Worm (Caenorhabditis elegans) whole organism, L4 larva: ENCODE data around the gene K08A2.2.

ENCODE experiments used
- R02D3.7 ChIP-seq: fragments of 150-350 bp; sonication (generic microtip); optimal IDR thresholded peaks from 3 replicates; lab custom pipeline; 2014; ENCODE audit warnings: missing biosample characterization, missing genetic modification characterization
- ZK337.2 ChIP-seq: fragments of 200-800 bp; sonication (Bioruptor generic); IDR thresholded peaks from 2 replicates; pipeline ENCODE4 v1.3.6; 2022; ENCODE audit warnings: missing genetic modification reagents, missing genetic modification characterization, missing compliant biosample characterization
- ama-1 ChIP-seq: fragments of 150-350 bp; optimal IDR thresholded peaks from 2 replicates; lab custom pipeline; 2014; ENCODE audit warnings: inconsistent platforms, mixed read lengths
- ceh-44 ChIP-seq: fragments of 200-800 bp; sonication (Bioruptor generic); IDR thresholded peaks from 2 replicates; pipeline ENCODE4 v1.3.6; 2022; ENCODE audit warnings: missing genetic modification reagents, missing genetic modification characterization, missing compliant biosample characterization
- ceh-82 ChIP-seq: sonication (generic microtip); optimal IDR thresholded peaks from 2 replicates; lab custom pipeline; 2017; ENCODE audit warnings: missing biosample characterization, missing genetic modification characterization
- dmd-9 ChIP-seq: fragments of 200-800 bp; sonication (Bioruptor generic); IDR thresholded peaks from 2 replicates; pipeline ENCODE4 v1.3.6; 2022; ENCODE audit warnings: missing genetic modification reagents, missing genetic modification characterization, missing compliant biosample characterization
- fkh-10 ChIP-seq: fragments of 150-350 bp; optimal IDR thresholded peaks from 2 replicates; lab custom pipeline; 2014; ENCODE audit warnings: missing biosample characterization, missing genetic modification reagents, missing genetic modification characterization
- hlh-30 ChIP-seq: sonication (generic microtip); optimal IDR thresholded peaks from 2 replicates; lab custom pipeline; 2017; ENCODE audit warnings: antibody characterized with exemption, mild to moderate bottlenecking, missing genetic modification characterization, missing compliant biosample characterization; ENCODE audit not compliant: insufficient read depth
- lin-15B ChIP-seq: fragments of 150-350 bp; sonication (generic microtip); optimal IDR thresholded peaks from 3 replicates; lab custom pipeline; 2014; ENCODE audit warnings: missing biosample characterization, missing genetic modification characterization
- nhr-11 ChIP-seq: fragments of 150-350 bp; optimal IDR thresholded peaks from 2 replicates; lab custom pipeline; 2014; ENCODE audit warnings: missing biosample characterization, missing genetic modification characterization
- nhr-28 ChIP-seq: fragments of 150-350 bp; optimal IDR thresholded peaks from 2 replicates; lab custom pipeline; 2014; ENCODE audit warnings: missing biosample characterization, missing genetic modification characterization
- nhr-76 ChIP-seq: fragments of 150-350 bp; optimal IDR thresholded peaks from 2 replicates; lab custom pipeline; 2014; ENCODE audit warnings: missing biosample characterization, missing genetic modification characterization
- nhr-77 ChIP-seq: fragments of 150-350 bp; optimal IDR thresholded peaks from 2 replicates; lab custom pipeline; 2014; ENCODE audit warnings: missing biosample characterization, missing genetic modification characterization
- unc-39 ChIP-seq: sonication (generic microtip); optimal IDR thresholded peaks from 2 replicates; lab custom pipeline; 2017; ENCODE audit warnings: missing biosample characterization, missing genetic modification characterization

- TF ChIP-seq nhr-11 (no peak), ama-1 (no peak), nhr-76 (tag; lab: Kevin White, UChicago) (no peak), R02D3.7 (tag; lab: Kevin White, UChicago) (no peak), nhr-28 (tag; lab: Kevin White, UChicago) (peak; percentile 18), unc-39 (no peak), ZK337.2 (no peak), ceh-44 (no peak), fkh-10 (no peak), ceh-82 (no peak), nhr-77 (tag; lab: Kevin White, UChicago) (no peak), hlh-30 (tag; lab: Kevin White, UChicago) (no peak), lin-15B (tag; lab: Kevin White, UChicago) (no peak), dmd-9 (GFP tag; lab: Robert Waterston, UW) (no peak)
These were observed 33.2 kb downstream of the K08A2.2 start for ce11 chrII:3024655-3025054.
